Fruit fly (Drosophila melanogaster): ENCODE data around the gene B-H2.

DNA sequence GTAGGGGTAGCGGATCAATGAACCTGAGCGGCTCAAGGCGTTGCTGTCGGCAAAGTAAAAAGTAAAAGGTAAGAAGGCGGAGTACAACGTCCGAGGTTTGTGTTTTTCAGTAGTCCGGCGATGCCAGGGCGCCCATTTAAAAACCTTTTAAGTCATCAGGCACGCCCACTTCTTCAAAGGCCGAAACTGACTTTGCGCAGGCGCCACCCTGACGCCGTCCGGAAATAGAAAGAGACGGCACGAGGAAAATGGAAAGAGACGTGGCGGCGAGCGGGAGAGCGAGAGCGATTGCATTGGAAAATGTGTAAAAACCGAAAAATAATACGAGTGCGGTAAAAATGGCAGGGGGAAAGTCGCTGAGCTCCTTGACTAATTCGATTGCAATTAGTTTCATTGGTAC, 54.2 kb downstream of the B-H2 start:
- no peak for TF ChIP-seq CG16779 (tag; optimal IDR thresholded peaks at IDR 0.05)
- no peak for TF ChIP-seq Hr4 (GFP tag; optimal IDR thresholded peaks at IDR 0.05)
- TF ChIP-seq fd59A (GFP tag; optimal IDR thresholded peaks at IDR 0.05): no peak
- no peak for TF ChIP-seq ss (GFP tag; optimal IDR thresholded peaks at IDR 0.05)

All from whole organism, prepupa.